Worm (Caenorhabditis elegans): ENCODE data around the gene Y56A3A.7.

DNA sequence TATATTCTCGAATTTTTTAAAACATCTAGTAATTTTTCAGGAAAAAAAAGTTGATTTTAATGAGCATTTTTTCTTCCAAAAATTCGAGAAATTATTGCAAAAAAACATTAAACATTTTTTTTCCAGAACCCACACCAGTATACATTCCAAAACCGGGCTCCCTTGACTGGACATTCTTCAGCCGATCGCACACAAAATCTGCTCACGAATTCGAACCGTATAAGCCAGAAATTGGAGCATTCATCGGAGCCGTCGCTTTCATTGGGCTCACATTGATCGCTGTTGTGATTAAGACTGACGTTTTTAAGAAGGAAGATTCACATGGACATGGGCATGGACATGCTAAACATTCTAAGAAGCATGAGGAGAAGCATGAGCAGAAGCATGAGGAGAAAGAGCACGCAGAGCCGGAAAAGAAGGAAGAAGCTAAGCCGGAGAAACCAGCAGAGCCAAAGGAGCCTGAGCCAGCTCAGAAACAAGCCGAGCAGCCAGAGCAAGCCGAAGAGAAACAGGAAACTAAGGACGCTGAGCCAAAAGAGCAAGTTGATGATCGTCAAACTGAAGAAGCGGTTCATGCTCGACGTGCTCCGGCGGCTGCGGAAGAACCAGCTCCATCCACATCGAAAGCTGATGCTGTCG, 45.0 kb upstream of the Y56A3A.7 start:
- TF ChIP-seq ZK546.5 (tag; optimal IDR thresholded peaks at IDR 0.05), result no peak
- TF ChIP-seq ceh-28 (tag; optimal IDR thresholded peaks at IDR 0.05), result no peak
- TF ChIP-seq aly-2 (tag; optimal IDR thresholded peaks at IDR 0.05), result no peak
- no peak for TF ChIP-seq ceh-44 (GFP tag; IDR thresholded peaks at IDR 0.05)
- TF ChIP-seq Y5F2A.4 (GFP tag; optimal IDR thresholded peaks at IDR 0.05), result no peak
